Worm (Caenorhabditis elegans) whole organism, L1 larva: ENCODE data around the gene pph-5.

Experiments used
- C04F5.9 ChIP-seq: sonication (generic microtip); optimal IDR thresholded peaks from 2 replicates; lab custom pipeline; 2016; ENCODE audit warnings: missing genetic modification characterization, missing compliant biosample characterization
- C16A3.4 ChIP-seq: fragments of 150-350 bp; optimal IDR thresholded peaks from 2 replicates; lab custom pipeline; 2014; ENCODE audit warnings: missing biosample characterization, missing genetic modification characterization
- C34B4.2 ChIP-seq: sonication (generic microtip); optimal IDR thresholded peaks from 2 replicates; lab custom pipeline; 2017; ENCODE audit warnings: mild to moderate bottlenecking, missing genetic modification characterization, missing compliant biosample characterization
- F16B12.6 ChIP-seq: fragments of 150-350 bp; optimal IDR thresholded peaks from 2 replicates; lab custom pipeline; 2014; ENCODE audit warnings: missing biosample characterization, missing genetic modification characterization
- aha-1 ChIP-seq: fragments of 150-350 bp; optimal IDR thresholded peaks from 2 replicates; lab custom pipeline; 2014; ENCODE audit warnings: missing biosample characterization, missing genetic modification characterization
- ceh-8 ChIP-seq: fragments of 200-800 bp; sonication (Bioruptor generic); optimal IDR thresholded peaks from 2 replicates; lab custom pipeline; 2018; ENCODE audit warnings: mild to moderate bottlenecking, missing genetic modification characterization, moderate library complexity, missing compliant biosample characterization
- ceh-90 ChIP-seq: sonication (generic microtip); optimal IDR thresholded peaks from 2 replicates; lab custom pipeline; 2016; ENCODE audit warnings: missing genetic modification characterization, missing compliant biosample characterization
- efl-1 ChIP-seq, 4 experiments: fragments of 150-350 bp; optimal IDR thresholded peaks in 3 of 4; peaks in 1 of 4; 1 replicate in 1 of 4; 2 replicates in 3 of 4; lab custom pipeline; 2014; ENCODE audit warnings: missing biosample characterization in 2 of 4, missing genetic modification characterization in 2 of 4, missing genetic modification reagents in 2 of 4
- elt-2 ChIP-seq: sonication (generic microtip); optimal IDR thresholded peaks from 2 replicates; lab custom pipeline; 2016; ENCODE audit warnings: missing genetic modification characterization, mild to moderate bottlenecking, inconsistent platforms, missing compliant biosample characterization, missing genetic modification reagents
- fkh-10 ChIP-seq: sonication (generic microtip); optimal IDR thresholded peaks from 2 replicates; lab custom pipeline; 2017; ENCODE audit warnings: missing biosample characterization, missing genetic modification reagents, missing genetic modification characterization
- fos-1 ChIP-seq: fragments of 150-350 bp; optimal IDR thresholded peaks from 2 replicates; lab custom pipeline; 2014; ENCODE audit warnings: missing biosample characterization, missing genetic modification characterization
- hlh-17 ChIP-seq: fragments of 200-800 bp; sonication (Bioruptor generic); optimal IDR thresholded peaks from 2 replicates; lab custom pipeline; 2018; ENCODE audit warnings: missing genetic modification characterization, mild to moderate bottlenecking, missing compliant biosample characterization, moderate library complexity, borderline replicate concordance
- hpl-2 ChIP-seq: fragments of 150-350 bp; optimal IDR thresholded peaks from 2 replicates; lab custom pipeline; 2014; ENCODE audit warnings: missing biosample characterization, missing genetic modification reagents, missing genetic modification characterization
- jun-1 ChIP-seq: fragments of 150-350 bp; optimal IDR thresholded peaks from 2 replicates; lab custom pipeline; 2014; ENCODE audit warnings: missing biosample characterization, missing genetic modification reagents, missing genetic modification characterization
- lin-13 ChIP-seq: fragments of 150-350 bp; optimal IDR thresholded peaks from 2 replicates; lab custom pipeline; 2014; ENCODE audit warnings: missing biosample characterization, missing genetic modification reagents, missing genetic modification characterization
- lin-14 ChIP-seq: fragments of 200-800 bp; sonication (Bioruptor generic); optimal IDR thresholded peaks from 2 replicates; lab custom pipeline; 2018; ENCODE audit warnings: mild to moderate bottlenecking, missing genetic modification characterization, moderate library complexity, missing compliant biosample characterization
- lin-35 ChIP-seq, 2 experiments: fragments of 150-350 bp; optimal IDR thresholded peaks; 2 replicates each; lab custom pipeline; 2014; ENCODE audit warnings: missing biosample characterization in 2 of 2, missing genetic modification characterization in 2 of 2, missing genetic modification reagents in 2 of 2
- lsy-2 ChIP-seq, 2 experiments: fragments of 150-350 bp; optimal IDR thresholded peaks; 2 replicates each; lab custom pipeline; 2014; ENCODE audit warnings: missing biosample characterization in 2 of 2, missing genetic modification characterization in 2 of 2
- nhr-12 ChIP-seq: sonication (generic microtip); optimal IDR thresholded peaks from 2 replicates; lab custom pipeline; 2017; ENCODE audit warnings: missing biosample characterization, missing genetic modification characterization
- nhr-19 ChIP-seq: fragments of 200-800 bp; sonication (Bioruptor generic); conservative IDR thresholded peaks from 2 replicates; pipeline ENCODE4 v1.3.6; 2022; ENCODE audit warnings: missing genetic modification characterization, missing compliant biosample characterization
- nhr-20 ChIP-seq: sonication (generic microtip); optimal IDR thresholded peaks from 2 replicates; lab custom pipeline; 2016; ENCODE audit warnings: mild to moderate bottlenecking, missing genetic modification characterization, missing compliant biosample characterization
- nhr-47 ChIP-seq: sonication (generic microtip); optimal IDR thresholded peaks from 2 replicates; lab custom pipeline; 2016; ENCODE audit warnings: mild to moderate bottlenecking, missing genetic modification characterization, moderate library complexity, missing compliant biosample characterization
- nhr-71 ChIP-seq: sonication (generic microtip); optimal IDR thresholded peaks from 2 replicates; lab custom pipeline; 2016; ENCODE audit warnings: mild to moderate bottlenecking, missing genetic modification characterization, moderate library complexity, missing compliant biosample characterization
- nhr-76 ChIP-seq: sonication (generic microtip); optimal IDR thresholded peaks from 2 replicates; lab custom pipeline; 2017; ENCODE audit warnings: missing biosample characterization, missing genetic modification characterization
- nhr-84 ChIP-seq: sonication (generic microtip); optimal IDR thresholded peaks from 2 replicates; lab custom pipeline; 2017; ENCODE audit warnings: missing biosample characterization, missing genetic modification characterization
- pax-3 ChIP-seq: fragments of 200-800 bp; sonication (Bioruptor generic); optimal IDR thresholded peaks from 2 replicates; lab custom pipeline; 2018; ENCODE audit warnings: mild to moderate bottlenecking, missing genetic modification characterization, moderate library complexity, missing compliant biosample characterization
- pqm-1 ChIP-seq: sonication (generic microtip); optimal IDR thresholded peaks from 3 replicates; lab custom pipeline; 2017; ENCODE audit warnings: missing biosample characterization, missing genetic modification characterization
- sox-4 ChIP-seq: sonication (generic microtip); optimal IDR thresholded peaks from 2 replicates; lab custom pipeline; 2016; ENCODE audit warnings: missing genetic modification characterization, missing compliant biosample characterization
- unc-62 ChIP-seq: fragments of 150-350 bp; optimal IDR thresholded peaks from 2 replicates; lab custom pipeline; 2014; ENCODE audit warnings: missing biosample characterization, missing genetic modification reagents, missing genetic modification characterization
- unc-86 ChIP-seq: sonication (generic microtip); optimal IDR thresholded peaks from 2 replicates; lab custom pipeline; 2016; ENCODE audit warnings: missing genetic modification characterization, missing compliant biosample characterization
- vab-15 ChIP-seq: sonication (generic microtip); optimal IDR thresholded peaks from 2 replicates; lab custom pipeline; 2017; ENCODE audit warnings: missing genotype, mild to moderate bottlenecking, missing genetic modification characterization, missing compliant biosample characterization
- xbp-1 ChIP-seq: sonication (generic microtip); optimal IDR thresholded peaks from 2 replicates; lab custom pipeline; 2016; ENCODE audit warnings: missing genetic modification characterization, missing compliant biosample characterization
- ztf-11 ChIP-seq, 2 experiments: sonication (generic microtip); optimal IDR thresholded peaks; 2 replicates each; lab custom pipeline; 2016 to 2017; ENCODE audit warnings: missing genetic modification characterization in 2 of 2, missing biosample characterization in 1 of 2, missing compliant biosample characterization in 1 of 2

The pph-5 gene

ce11 chrV:19202800-19203199 is 12.5 kb downstream of the pph-5 start:
- TF ChIP-seq unc-86 (no peak), hpl-2 (GFP tag; lab: Kevin White, UChicago) (no peak), xbp-1 (tag; lab: Kevin White, UChicago) (no peak), nhr-19 (GFP tag; lab: Robert Waterston, UW) (no peak), fkh-10 (GFP tag; lab: Kevin White, UChicago) (no peak), jun-1 (no peak), pax-3 (tag; lab: Kevin White, UChicago) (no peak), lin-13 (GFP tag; lab: Kevin White, UChicago) (no peak), vab-15 (tag; lab: Kevin White, UChicago) (no peak), C16A3.4 (tag; lab: Kevin White, UChicago) (no peak), sox-4 (no peak), ceh-8 (no peak), pqm-1 (tag; lab: Kevin White, UChicago) (no peak), C04F5.9 (tag; lab: Kevin White, UChicago) (no peak), nhr-47 (no peak), aha-1 (tag; lab: Kevin White, UChicago) (no peak), unc-62 (GFP tag; lab: Kevin White, UChicago) (no peak), nhr-71 (tag; lab: Kevin White, UChicago) (no peak), nhr-76 (tag; lab: Kevin White, UChicago) (no peak)

ce11 chrV:19203299-19203698 is 13.0 kb downstream of the pph-5 start, which contains the start of gene Y39B6A.1:
TSS of gene Y39B6A.1 (minus strand) at chrV:19203607.
- no peak for TF ChIP-seq lsy-2 (tag; optimal IDR thresholded peaks at IDR 0.05; lab: Kevin White, UChicago)
- no peak for TF ChIP-seq hlh-17 (GFP tag; lab: Kevin White, UChicago)
- TF ChIP-seq lin-35 (GFP tag; optimal IDR thresholded peaks at IDR 0.05; lab: Kevin White, UChicago): peak in 1 of 2 experiments; percentile 3
- TF ChIP-seq elt-2 (tag; lab: Kevin White, UChicago): peak; percentile 76
- no peak for TF ChIP-seq fos-1 (tag; lab: Kevin White, UChicago)
- TF ChIP-seq nhr-20 (tag; lab: Kevin White, UChicago): no peak

DNA sequence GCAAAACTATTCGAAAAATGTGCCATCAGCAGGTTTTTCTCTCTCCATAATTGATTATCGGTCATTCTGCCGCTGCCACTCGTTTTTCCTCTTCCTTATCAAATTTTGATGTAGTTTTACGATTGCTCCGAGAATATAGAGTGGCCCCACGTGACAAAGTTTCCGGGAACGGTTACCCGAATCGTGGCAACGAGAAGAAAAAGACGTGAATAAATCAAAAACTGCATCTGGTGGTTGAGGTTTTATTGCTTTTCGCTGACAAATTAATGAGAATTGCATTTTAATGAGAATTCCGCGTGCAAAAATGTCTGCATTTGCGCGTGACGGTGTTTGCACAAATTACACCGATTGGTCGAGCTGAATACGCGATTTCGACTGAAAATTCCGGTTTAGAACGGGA is 15.1 kb downstream of the pph-5 start:
- TF ChIP-seq elt-2 (tag; lab: Kevin White, UChicago) (peak; percentile 90), C34B4.2 (tag; lab: Kevin White, UChicago) (no peak), lin-14 (GFP tag; lab: Kevin White, UChicago) (peak; percentile 10), lin-35 (GFP tag; optimal IDR thresholded peaks at IDR 0.05; lab: Kevin White, UChicago) (peak in 1 of 2 experiments; percentile 2), nhr-84 (tag; lab: Kevin White, UChicago) (no peak), nhr-20 (tag; lab: Kevin White, UChicago) (peak; percentile 19), F16B12.6 (tag; lab: Kevin White, UChicago) (peak; percentile 12), nhr-12 (no peak), ceh-90 (tag; lab: Kevin White, UChicago) (no peak), nhr-71 (tag; lab: Kevin White, UChicago) (no peak), efl-1 (optimal IDR thresholded peaks at IDR 0.05; lab: Kevin White, UChicago) (no peak), efl-1 (GFP tag; optimal IDR thresholded peaks at IDR 0.05 in 1 of 2; lab: Kevin White, UChicago) (peak in 1 of 2 experiments; percentile 52)
- TF ChIP-seq, all 84 proteins: peak for 6

DNA sequence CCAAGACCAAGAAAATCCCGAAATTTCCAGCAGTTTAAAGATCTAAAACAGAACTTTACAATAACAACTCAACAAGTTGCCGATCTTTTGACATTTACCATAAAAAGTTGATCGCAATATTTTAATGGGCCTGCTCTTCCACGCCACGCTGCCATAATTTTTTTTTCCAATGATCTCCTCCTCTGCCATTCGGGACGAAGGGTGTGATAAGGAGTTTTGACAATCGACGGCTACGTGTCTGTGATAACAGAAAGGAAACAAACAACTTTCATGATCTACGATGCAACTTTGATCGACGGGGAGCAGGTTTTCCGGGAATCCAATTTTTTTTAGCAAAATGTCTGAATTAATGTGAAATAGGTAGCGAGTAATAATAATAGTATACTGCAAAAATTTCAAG is 16.6 kb downstream of the pph-5 start:
- no peak for TF ChIP-seq ztf-11 (tag; optimal IDR thresholded peaks at IDR 0.05; lab: Kevin White, UChicago)
- peak; percentile 70 for TF ChIP-seq elt-2 (tag; lab: Kevin White, UChicago)
- peak in 1 of 2 experiments; percentile 38 for TF ChIP-seq lin-35 (GFP tag; optimal IDR thresholded peaks at IDR 0.05; lab: Kevin White, UChicago)

ce11 chrV:19211795-19212194 is 21.4 kb downstream of the pph-5 start, which contains the start of gene nhr-79:
TSS of gene nhr-79 (minus strand) at chrV:19211895.
- TF ChIP-seq ztf-11 (tag; optimal IDR thresholded peaks at IDR 0.05; lab: Kevin White, UChicago): no peak
